Worm (Caenorhabditis elegans) whole organism, L4 larva: ENCODE results near the gene Y46G5A.7.

Experiments
- T20F7.1 ChIP-seq: fragments of 200-800 bp; sonication (Bioruptor generic); optimal IDR thresholded peaks from 2 replicates; lab custom pipeline; 2018; ENCODE audit warnings: mild to moderate bottlenecking, missing genetic modification characterization, missing compliant biosample characterization
- Y5F2A.4 ChIP-seq: fragments of 200-800 bp; sonication (Bioruptor generic); optimal IDR thresholded peaks from 2 replicates; lab custom pipeline; 2018; ENCODE audit warnings: mild to moderate bottlenecking, missing genetic modification characterization, missing compliant biosample characterization
- Y75B8A.6 ChIP-seq: fragments of 200-800 bp; sonication (Bioruptor generic); IDR thresholded peaks from 2 replicates; pipeline ENCODE4 v1.3.6; 2022; ENCODE audit warnings: missing genetic modification reagents, missing genetic modification characterization, missing compliant biosample characterization
- aha-1 ChIP-seq: fragments of 150-350 bp; peaks from one replicate; lab custom pipeline; 2014; ENCODE audit warnings: missing biosample characterization, missing genetic modification characterization
- arid-1 ChIP-seq: fragments of 200-800 bp; sonication (Bioruptor generic); conservative IDR thresholded peaks from 2 replicates; pipeline ENCODE4 v1.3.6; 2022; ENCODE audit warnings: missing genetic modification reagents, missing genetic modification characterization, missing compliant biosample characterization
- ceh-82 ChIP-seq: sonication (generic microtip); optimal IDR thresholded peaks from 2 replicates; lab custom pipeline; 2017; ENCODE audit warnings: missing biosample characterization, missing genetic modification characterization
- ctbp-1 ChIP-seq: fragments of 200-800 bp; sonication (Bioruptor generic); IDR thresholded peaks from 2 replicates; pipeline ENCODE4 v1.3.6; 2022; ENCODE audit warnings: missing genetic modification reagents, missing genetic modification characterization, missing compliant biosample characterization
- dmd-8 ChIP-seq: fragments of 200-800 bp; sonication (Bioruptor generic); IDR thresholded peaks from 2 replicates; pipeline ENCODE4 v1.3.6; 2022; ENCODE audit warnings: missing genetic modification characterization, missing compliant biosample characterization
- dmd-9 ChIP-seq: fragments of 200-800 bp; sonication (Bioruptor generic); IDR thresholded peaks from 2 replicates; pipeline ENCODE4 v1.3.6; 2022; ENCODE audit warnings: missing genetic modification reagents, missing genetic modification characterization, missing compliant biosample characterization
- dpl-1 ChIP-seq: fragments of 150-350 bp; optimal IDR thresholded peaks from 2 replicates; lab custom pipeline; 2014; ENCODE audit warnings: missing biosample characterization, missing genetic modification reagents, missing genetic modification characterization
- duxl-1 ChIP-seq: sonication (generic microtip); optimal IDR thresholded peaks from 2 replicates; lab custom pipeline; 2016; ENCODE audit warnings: mild to moderate bottlenecking, missing genetic modification characterization, moderate library complexity, missing compliant biosample characterization; ENCODE audit not compliant: poor library complexity
- dve-1 ChIP-seq: sonication (generic microtip); optimal IDR thresholded peaks from 2 replicates; lab custom pipeline; 2017; ENCODE audit warnings: antibody characterized with exemption, mild to moderate bottlenecking, missing genetic modification characterization, missing compliant biosample characterization; ENCODE audit not compliant: insufficient read depth
- egl-27 ChIP-seq: sonication (generic microtip); optimal IDR thresholded peaks from 3 replicates; lab custom pipeline; 2017; ENCODE audit warnings: missing biosample characterization, missing genetic modification reagents, missing genetic modification characterization
- egl-43 ChIP-seq: fragments of 200-800 bp; sonication (Bioruptor generic); IDR thresholded peaks from 2 replicates; pipeline ENCODE4 v1.3.6; 2022; ENCODE audit warnings: missing genetic modification reagents, missing genetic modification characterization, missing compliant biosample characterization
- fos-1 ChIP-seq: fragments of 150-350 bp; optimal IDR thresholded peaks from 2 replicates; lab custom pipeline; 2014; ENCODE audit warnings: missing biosample characterization, missing genetic modification characterization
- gei-8 ChIP-seq: fragments of 200-800 bp; sonication (Bioruptor generic); optimal IDR thresholded peaks from 2 replicates; lab custom pipeline; 2018; ENCODE audit warnings: mild to moderate bottlenecking, missing genetic modification characterization, missing compliant biosample characterization
- hif-1 ChIP-seq, 2 experiments: sonication (generic microtip); optimal IDR thresholded peaks; 2 replicates each; lab custom pipeline; 2016 to 2017; ENCODE audit warnings: missing compliant biosample characterization in 2 of 2, missing genetic modification characterization in 2 of 2, missing genetic modification reagents in 2 of 2, missing genotype in 2 of 2, mild to moderate bottlenecking in 1 of 2
- hlh-30 ChIP-seq: sonication (generic microtip); optimal IDR thresholded peaks from 2 replicates; lab custom pipeline; 2017; ENCODE audit warnings: antibody characterized with exemption, mild to moderate bottlenecking, missing genetic modification characterization, missing compliant biosample characterization; ENCODE audit not compliant: insufficient read depth
- jun-1 ChIP-seq: fragments of 150-350 bp; optimal IDR thresholded peaks from 2 replicates; lab custom pipeline; 2014; ENCODE audit warnings: missing biosample characterization, missing genetic modification reagents, missing genetic modification characterization
- lim-7 ChIP-seq: fragments of 200-800 bp; sonication (Bioruptor generic); IDR thresholded peaks from 2 replicates; pipeline ENCODE4 v1.3.6; 2022; ENCODE audit warnings: missing genetic modification characterization, missing compliant biosample characterization
- lin-13 ChIP-seq: fragments of 150-350 bp; optimal IDR thresholded peaks from 2 replicates; lab custom pipeline; 2014; ENCODE audit warnings: missing biosample characterization, missing genetic modification reagents, missing genetic modification characterization
- lin-29 ChIP-seq: fragments of 200-800 bp; sonication (Bioruptor generic); IDR thresholded peaks from 2 replicates; pipeline ENCODE4 v1.3.6; 2022; ENCODE audit warnings: missing genetic modification reagents, missing genetic modification characterization, missing compliant biosample characterization
- lin-38 ChIP-seq: fragments of 200-800 bp; sonication (Bioruptor generic); IDR thresholded peaks from 2 replicates; pipeline ENCODE4 v1.3.6; 2022; ENCODE audit warnings: missing genetic modification reagents, missing genetic modification characterization, missing compliant biosample characterization
- lsy-2 ChIP-seq, 2 experiments: fragments of 150-350 bp in 1 of 2; sonication (generic microtip) in 1 of 2; optimal IDR thresholded peaks; 2 replicates each; lab custom pipeline; 2014 to 2017; ENCODE audit warnings: missing biosample characterization in 2 of 2, missing genetic modification characterization in 2 of 2
- madf-9 ChIP-seq: fragments of 200-800 bp; sonication (Bioruptor generic); conservative IDR thresholded peaks from 2 replicates; pipeline ENCODE4 v1.3.6; 2022; ENCODE audit warnings: missing genetic modification reagents, missing genetic modification characterization, missing compliant biosample characterization
- mdl-1 ChIP-seq, 2 experiments: fragments of 150-350 bp in 1 of 2; sonication (generic microtip) in 1 of 2; optimal IDR thresholded peaks; 2 replicates each; lab custom pipeline; 2014 to 2017; ENCODE audit warnings: missing biosample characterization in 2 of 2, missing genetic modification characterization in 2 of 2
- mdt-29 ChIP-seq: fragments of 200-800 bp; sonication (Bioruptor generic); IDR thresholded peaks from 2 replicates; pipeline ENCODE4 v1.3.6; 2022; ENCODE audit warnings: missing genetic modification reagents, missing genetic modification characterization, missing compliant biosample characterization
- mep-1 ChIP-seq: fragments of 150-350 bp; sonication (generic microtip); optimal IDR thresholded peaks from 3 replicates; lab custom pipeline; 2014; ENCODE audit warnings: missing biosample characterization, missing genetic modification characterization
- mes-2 ChIP-seq: sonication (generic microtip); optimal IDR thresholded peaks from 2 replicates; lab custom pipeline; 2016; ENCODE audit warnings: missing genotype, mild to moderate bottlenecking, missing genetic modification characterization, missing compliant biosample characterization; ENCODE audit not compliant: poor library complexity, severe bottlenecking
- mxl-3 ChIP-seq: fragments of 200-800 bp; sonication (Bioruptor generic); optimal IDR thresholded peaks from 2 replicates; lab custom pipeline; 2018; ENCODE audit warnings: mild to moderate bottlenecking, missing genetic modification characterization, missing compliant biosample characterization
- nhr-10 ChIP-seq: fragments of 150-350 bp; optimal IDR thresholded peaks from 2 replicates; lab custom pipeline; 2014; ENCODE audit warnings: missing biosample characterization, missing genetic modification characterization
- nhr-11 ChIP-seq: fragments of 150-350 bp; optimal IDR thresholded peaks from 2 replicates; lab custom pipeline; 2014; ENCODE audit warnings: missing biosample characterization, missing genetic modification characterization
- nhr-28 ChIP-seq: fragments of 150-350 bp; optimal IDR thresholded peaks from 2 replicates; lab custom pipeline; 2014; ENCODE audit warnings: missing biosample characterization, missing genetic modification characterization
- nhr-42 ChIP-seq: fragments of 200-800 bp; sonication (Bioruptor generic); IDR thresholded peaks from 2 replicates; pipeline ENCODE4 v1.3.6; 2022; ENCODE audit warnings: missing genetic modification characterization, missing compliant biosample characterization
- nhr-6 ChIP-seq: fragments of 150-350 bp; optimal IDR thresholded peaks from 2 replicates; lab custom pipeline; 2014; ENCODE audit warnings: missing biosample characterization, missing genetic modification characterization
- nhr-77 ChIP-seq: fragments of 150-350 bp; optimal IDR thresholded peaks from 2 replicates; lab custom pipeline; 2014; ENCODE audit warnings: missing biosample characterization, missing genetic modification characterization
- pqm-1 ChIP-seq: sonication (generic microtip); optimal IDR thresholded peaks from 2 replicates; lab custom pipeline; 2017; ENCODE audit warnings: missing biosample characterization, missing genetic modification characterization
- rbr-2 ChIP-seq: sonication (generic microtip); optimal IDR thresholded peaks from 2 replicates; lab custom pipeline; 2016; ENCODE audit warnings: missing genotype, missing genetic modification characterization, missing compliant biosample characterization
- saeg-2 ChIP-seq: fragments of 200-800 bp; sonication (Bioruptor generic); IDR thresholded peaks from 2 replicates; pipeline ENCODE4 v1.3.6; 2022; ENCODE audit warnings: missing genetic modification reagents, missing genetic modification characterization, missing compliant biosample characterization
- set-16 ChIP-seq: fragments of 200-800 bp; sonication (Bioruptor generic); IDR thresholded peaks from 2 replicates; pipeline ENCODE4 v1.3.6; 2022; ENCODE audit warnings: missing genetic modification reagents, missing genetic modification characterization, missing compliant biosample characterization
- snpc-1.2 ChIP-seq: fragments of 200-800 bp; sonication (Bioruptor generic); IDR thresholded peaks from 2 replicates; pipeline ENCODE4 v1.3.6; 2022; ENCODE audit warnings: missing genetic modification reagents, missing genetic modification characterization, missing compliant biosample characterization
- snpc-4 ChIP-seq: fragments of 150-350 bp; optimal IDR thresholded peaks from 2 replicates; lab custom pipeline; 2014; ENCODE audit warnings: missing biosample characterization, missing genetic modification characterization
- vab-7 ChIP-seq: fragments of 200-800 bp; sonication (Bioruptor generic); IDR thresholded peaks from 2 replicates; pipeline ENCODE4 v1.3.6; 2022; ENCODE audit warnings: missing genetic modification reagents, missing genetic modification characterization, missing compliant biosample characterization
- zfp-2 ChIP-seq: sonication (generic microtip); optimal IDR thresholded peaks from 2 replicates; lab custom pipeline; 2016; ENCODE audit warnings: mild to moderate bottlenecking, missing genetic modification characterization, missing compliant biosample characterization
- zfp-3 ChIP-seq: fragments of 200-800 bp; sonication (Bioruptor generic); conservative IDR thresholded peaks from 2 replicates; pipeline ENCODE4 v1.3.6; 2022; ENCODE audit warnings: missing genetic modification reagents, missing genetic modification characterization, missing compliant biosample characterization
- zip-2 ChIP-seq: fragments of 150-350 bp; optimal IDR thresholded peaks from 2 replicates; lab custom pipeline; 2014; ENCODE audit warnings: missing biosample characterization, missing genetic modification characterization
- ztf-11 ChIP-seq: fragments of 150-350 bp; optimal IDR thresholded peaks from 2 replicates; lab custom pipeline; 2014; ENCODE audit warnings: missing biosample characterization, missing genetic modification characterization
- ztf-7 ChIP-seq: fragments of 150-350 bp; optimal IDR thresholded peaks from 2 replicates; lab custom pipeline; 2014; ENCODE audit warnings: missing biosample characterization, missing genetic modification characterization

Y46G5A.7 gene

DNA sequence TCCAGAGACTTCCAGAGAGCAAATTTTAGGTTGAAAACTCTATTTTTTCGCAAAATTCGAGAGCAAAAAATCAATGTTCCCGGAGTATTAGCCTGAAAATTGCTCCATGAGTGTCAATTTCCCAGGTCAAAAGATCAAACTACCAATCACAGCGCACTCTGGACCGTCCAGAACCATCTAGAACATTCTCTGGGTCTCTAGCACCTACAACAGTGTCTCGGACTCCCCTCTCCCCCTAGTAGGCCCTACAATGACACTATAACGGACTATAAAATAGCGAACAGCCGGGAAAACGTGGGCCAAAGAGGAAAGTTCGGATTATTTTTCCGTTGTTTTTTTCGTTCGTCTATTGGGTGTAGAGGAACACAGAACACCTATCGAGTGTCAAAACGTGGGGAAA, 43.2 kb upstream of the Y46G5A.7 start:
- peak; percentile 13 for TF ChIP-seq nhr-28 (tag; lab: Kevin White, UChicago)
- TF ChIP-seq ceh-82 (tag; lab: Kevin White, UChicago): no peak
- TF ChIP-seq mdt-29: peak; percentile 56; the same call in 1 of the 2 replicates
- no peak for TF ChIP-seq mes-2 (tag; lab: Kevin White, UChicago)
- no peak for TF ChIP-seq lin-29 (GFP tag; lab: Robert Waterston, UW)
- TF ChIP-seq egl-27 (tag; lab: Kevin White, UChicago): no peak
- 0 out of 2 replicates have a peak, but pooled peaks have one; percentile 8 for TF ChIP-seq ctbp-1 (GFP tag; lab: Robert Waterston, UW)

DNA sequence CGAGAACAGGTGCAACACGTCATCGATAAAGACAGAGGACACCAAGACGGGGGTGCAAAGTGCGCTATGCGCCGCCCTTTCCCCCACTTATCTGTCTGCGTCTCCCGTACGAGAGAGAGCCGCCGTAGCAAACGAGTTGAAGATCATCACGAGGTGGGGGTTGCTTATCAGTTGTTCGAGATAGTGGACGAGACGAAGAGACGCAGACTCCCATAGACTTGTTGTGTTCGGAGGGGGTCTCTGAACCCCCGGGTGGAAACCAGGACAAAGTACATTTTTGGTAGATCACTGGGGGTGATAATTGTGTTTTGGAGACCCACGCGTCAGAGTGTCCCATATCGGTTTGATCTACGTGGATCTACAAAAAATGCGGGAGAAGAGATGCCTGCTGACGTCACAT, 42.7 kb upstream of the Y46G5A.7 start:
- TF ChIP-seq nhr-11 (peak; percentile 89), nhr-10 (peak; percentile 70), ztf-7 (tag; lab: Kevin White, UChicago) (peak; percentile 16), lim-7 (no peak), mdt-29 (peak; percentile 94), hif-1 (tag; optimal IDR thresholded peaks at IDR 0.05; lab: Kevin White, UChicago) (peak in 1 of 2 experiments; percentile 73), mxl-3 (GFP tag; lab: Kevin White, UChicago) (peak; percentile 84), nhr-6 (tag; lab: Kevin White, UChicago) (peak; percentile 84), nhr-28 (tag; lab: Kevin White, UChicago) (peak; percentile 94), saeg-2 (GFP tag; lab: Robert Waterston, UW) (peak; percentile 89), gei-8 (peak; percentile 48), nhr-42 (GFP tag; lab: Robert Waterston, UW) (peak; percentile 80; the same call in 1 of the 2 replicates), mep-1 (peak; percentile 77), mdl-1 (tag; optimal IDR thresholded peaks at IDR 0.05; lab: Kevin White, UChicago) (peak; percentile 54 to 92), ctbp-1 (GFP tag; lab: Robert Waterston, UW) (peak; percentile 31; the same call in 1 of the 2 replicates), zip-2 (tag; lab: Kevin White, UChicago) (no peak), lsy-2 (tag; optimal IDR thresholded peaks at IDR 0.05; lab: Kevin White, UChicago) (peak; percentile 33 to 76), madf-9 (0 out of 2 replicates have a peak, but pooled peaks have one; percentile 47), Y75B8A.6 (peak; percentile 57; the same call in 1 of the 2 replicates), snpc-1.2 (peak; percentile 56), nhr-77 (tag; lab: Kevin White, UChicago) (peak; percentile 79), lin-38 (peak; percentile 74), lin-13 (GFP tag; lab: Kevin White, UChicago) (peak; percentile 56), dve-1 (tag; lab: Kevin White, UChicago) (peak; percentile 96), set-16 (GFP tag; lab: Robert Waterston, UW) (peak; percentile 89), pqm-1 (tag; lab: Kevin White, UChicago) (peak; percentile 16), Y5F2A.4 (GFP tag; lab: Kevin White, UChicago) (no peak), zfp-3 (GFP tag; lab: Robert Waterston, UW) (peak; percentile 69; the same call in 1 of the 2 replicates), aha-1 (tag; lab: Kevin White, UChicago) (peak; percentile 97), mes-2 (tag; lab: Kevin White, UChicago) (peak; percentile 63), zfp-2 (tag; lab: Kevin White, UChicago) (no peak), ztf-11 (tag; lab: Kevin White, UChicago) (no peak), T20F7.1 (GFP tag; lab: Kevin White, UChicago) (no peak), dpl-1 (GFP tag; lab: Kevin White, UChicago) (peak; percentile 62), hlh-30 (tag; lab: Kevin White, UChicago) (peak; percentile 94), arid-1 (peak; percentile 84), egl-43 (GFP tag; lab: Robert Waterston, UW) (peak; percentile 61), fos-1 (tag; lab: Kevin White, UChicago) (no peak), vab-7 (GFP tag; lab: Robert Waterston, UW) (no peak), snpc-4 (tag; lab: Kevin White, UChicago) (no peak), rbr-2 (peak; percentile 58), dmd-9 (peak; percentile 11; the same call in 1 of the 2 replicates), duxl-1 (tag; lab: Kevin White, UChicago) (peak; percentile 46), jun-1 (tag; lab: Kevin White, UChicago) (peak; percentile 56), dmd-8 (GFP tag; lab: Robert Waterston, UW) (no peak)
